Worm (Caenorhabditis elegans): ENCODE measurements around the gene D2045.9.

DNA sequence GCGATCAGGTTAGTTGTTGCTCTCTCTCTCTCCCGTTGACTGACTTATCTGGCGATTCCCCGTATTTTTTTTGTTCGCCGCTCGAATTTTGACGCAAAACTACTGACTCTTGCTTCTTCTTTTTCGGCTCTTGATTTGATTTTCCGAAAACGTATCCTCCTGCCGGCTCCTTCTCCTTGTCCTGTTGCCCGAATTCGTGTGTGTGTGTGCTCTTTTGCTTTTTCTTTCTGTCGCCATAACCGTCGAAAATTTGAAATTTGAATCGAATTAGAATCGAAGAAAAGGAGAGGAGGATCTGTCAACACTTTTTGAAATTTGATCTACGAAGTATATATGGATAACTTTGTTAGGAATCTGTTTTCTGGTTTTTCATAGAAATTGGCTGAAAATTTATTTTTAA, 37.5 kb downstream of the D2045.9 start:
- TF ChIP-seq klf-2 (GFP tag; conservative IDR thresholded peaks at IDR 0.05) (no peak), tab-1 (GFP tag; IDR thresholded peaks at IDR 0.05) (no peak), med-1 (GFP tag; optimal IDR thresholded peaks at IDR 0.05; ENCODE audit: insufficient read depth) (no peak), ztf-23 (GFP tag; IDR thresholded peaks at IDR 0.05) (no peak), flt-1 (GFP tag; IDR thresholded peaks at IDR 0.05) (no peak), ref-1 (GFP tag; conservative IDR thresholded peaks at IDR 0.05) (no peak), T22C8.4 (GFP tag; IDR thresholded peaks at IDR 0.05) (no peak)

Data from whole organism, midembryonic.